Worm (Caenorhabditis elegans) whole organism, late embryonic: Measurements from ENCODE around the gene gmpr-1.

ENCODE experiments used
- C08G9.2 ChIP-seq: sonication (generic microtip); optimal IDR thresholded peaks from 2 replicates; lab custom pipeline; 2016; ENCODE audit warnings: mild to moderate bottlenecking, missing genetic modification characterization, moderate library complexity, missing compliant biosample characterization
- K09A11.1 ChIP-seq: sonication (generic microtip); optimal IDR thresholded peaks from 2 replicates; lab custom pipeline; 2017; ENCODE audit warnings: antibody characterized with exemption, mild to moderate bottlenecking, missing genetic modification characterization, missing compliant biosample characterization; ENCODE audit not compliant: insufficient read depth
- Y22D7AL.16 ChIP-seq: sonication (generic microtip); optimal IDR thresholded peaks from 2 replicates; lab custom pipeline; 2016; ENCODE audit warnings: missing genetic modification characterization, missing compliant biosample characterization
- ceh-19 ChIP-seq: fragments of 200-800 bp; sonication (Bioruptor generic); optimal IDR thresholded peaks from 2 replicates; lab custom pipeline; 2018; ENCODE audit warnings: mild to moderate bottlenecking, missing genetic modification characterization, missing compliant biosample characterization
- ceh-2 ChIP-seq: sonication (generic microtip); optimal IDR thresholded peaks from 2 replicates; lab custom pipeline; 2016; ENCODE audit warnings: missing genotype, missing genetic modification characterization, missing compliant biosample characterization
- ceh-24 ChIP-seq: sonication (generic microtip); optimal IDR thresholded peaks from 2 replicates; lab custom pipeline; 2016; ENCODE audit warnings: mild to moderate bottlenecking, missing genetic modification characterization, missing compliant biosample characterization
- ceh-34 ChIP-seq: sonication (generic microtip); optimal IDR thresholded peaks from 2 replicates; lab custom pipeline; 2016; ENCODE audit warnings: mild to moderate bottlenecking, missing genetic modification characterization, missing compliant biosample characterization
- ceh-48 ChIP-seq: sonication (generic microtip); optimal IDR thresholded peaks from 2 replicates; lab custom pipeline; 2016; ENCODE audit warnings: missing genetic modification characterization, inconsistent platforms, missing compliant biosample characterization
- ceh-9 ChIP-seq: sonication (generic microtip); optimal IDR thresholded peaks from 2 replicates; lab custom pipeline; 2016; ENCODE audit warnings: mild to moderate bottlenecking, missing genetic modification characterization, inconsistent platforms, missing compliant biosample characterization
- che-1 ChIP-seq: sonication (generic microtip); optimal IDR thresholded peaks from 2 replicates; lab custom pipeline; 2016; ENCODE audit warnings: mild to moderate bottlenecking, missing genetic modification characterization, missing compliant biosample characterization
- dmd-4 ChIP-seq: sonication (generic microtip); optimal IDR thresholded peaks from 2 replicates; lab custom pipeline; 2016; ENCODE audit warnings: borderline replicate concordance, missing genetic modification characterization, missing compliant biosample characterization
- fax-1 ChIP-seq: sonication (generic microtip); optimal IDR thresholded peaks from 2 replicates; lab custom pipeline; 2016; ENCODE audit warnings: missing genotype, missing genetic modification characterization, missing compliant biosample characterization
- fkh-10 ChIP-seq: fragments of 150-350 bp; optimal IDR thresholded peaks from 2 replicates; lab custom pipeline; 2014; ENCODE audit warnings: missing biosample characterization, missing genetic modification reagents, missing genetic modification characterization
- fkh-6 ChIP-seq: sonication (generic microtip); optimal IDR thresholded peaks from 2 replicates; lab custom pipeline; 2016; ENCODE audit warnings: missing genetic modification characterization, missing compliant biosample characterization
- hlh-30 ChIP-seq: sonication (generic microtip); optimal IDR thresholded peaks from 2 replicates; lab custom pipeline; 2017; ENCODE audit warnings: antibody characterized with exemption, missing genetic modification characterization, missing compliant biosample characterization; ENCODE audit not compliant: insufficient read depth
- lin-11 ChIP-seq: fragments of 200-800 bp; sonication (Bioruptor generic); optimal IDR thresholded peaks from 2 replicates; lab custom pipeline; 2018; ENCODE audit warnings: mild to moderate bottlenecking, missing genetic modification characterization, missing compliant biosample characterization
- madf-2 ChIP-seq: sonication (generic microtip); optimal IDR thresholded peaks from 2 replicates; lab custom pipeline; 2017; ENCODE audit warnings: missing genetic modification characterization, missing compliant biosample characterization
- nhr-232 ChIP-seq: sonication (generic microtip); optimal IDR thresholded peaks from 2 replicates; lab custom pipeline; 2016; ENCODE audit warnings: missing genetic modification characterization, missing compliant biosample characterization
- odd-2 ChIP-seq: sonication (generic microtip); optimal IDR thresholded peaks from 2 replicates; lab custom pipeline; 2017; ENCODE audit warnings: antibody characterized with exemption, mild to moderate bottlenecking, missing genetic modification characterization, missing compliant biosample characterization
- pag-3 ChIP-seq: sonication (generic microtip); optimal IDR thresholded peaks from 2 replicates; lab custom pipeline; 2016; ENCODE audit warnings: missing compliant biosample characterization, missing genetic modification characterization, borderline replicate concordance
- pat-9 ChIP-seq: fragments of 200-800 bp; sonication (Bioruptor generic); optimal IDR thresholded peaks from 2 replicates; lab custom pipeline; 2018; ENCODE audit warnings: mild to moderate bottlenecking, missing genetic modification characterization, moderate library complexity, missing compliant biosample characterization
- pros-1 ChIP-seq: fragments of 150-350 bp; optimal IDR thresholded peaks from 2 replicates; lab custom pipeline; 2014; ENCODE audit warnings: missing biosample characterization, missing genetic modification reagents, missing genetic modification characterization
- sox-2 ChIP-seq: fragments of 200-800 bp; sonication (Bioruptor generic); IDR thresholded peaks from 2 replicates; pipeline ENCODE4 v1.3.6; 2022; ENCODE audit warnings: missing genetic modification reagents, missing genetic modification characterization, missing compliant biosample characterization
- sox-4 ChIP-seq: sonication (generic microtip); optimal IDR thresholded peaks from 2 replicates; lab custom pipeline; 2017; ENCODE audit warnings: mild to moderate bottlenecking, missing genetic modification characterization, inconsistent platforms, missing compliant biosample characterization
- syd-9 ChIP-seq: sonication (generic microtip); optimal IDR thresholded peaks from 2 replicates; lab custom pipeline; 2016; ENCODE audit warnings: mild to moderate bottlenecking, missing genetic modification characterization, moderate library complexity, missing compliant biosample characterization
- tbx-7 ChIP-seq: sonication (generic microtip); optimal IDR thresholded peaks from 2 replicates; lab custom pipeline; 2016; ENCODE audit warnings: missing genotype, missing genetic modification characterization, missing compliant biosample characterization
- ttx-3 ChIP-seq: sonication (generic microtip); optimal IDR thresholded peaks from 2 replicates; lab custom pipeline; 2016; ENCODE audit warnings: missing genetic modification reagents, missing genetic modification characterization, missing compliant biosample characterization
- unc-3 ChIP-seq, 2 experiments: fragments of 200-800 bp in 1 of 2; sonication (Bioruptor generic) in 1 of 2; sonication (generic microtip) in 1 of 2; conservative IDR thresholded peaks in 1 of 2; optimal IDR thresholded peaks in 1 of 2; 2 replicates each; pipeline versions ENCODE4 v1.3.6 to Lab custom; 2016 to 2022; ENCODE audit warnings: missing compliant biosample characterization in 2 of 2, missing genetic modification characterization in 2 of 2, missing genetic modification reagents in 1 of 2
- unc-42 ChIP-seq: sonication (generic microtip); optimal IDR thresholded peaks from 2 replicates; lab custom pipeline; 2016; ENCODE audit warnings: missing genotype, missing genetic modification characterization, missing compliant biosample characterization
- ztf-16 ChIP-seq: sonication (generic microtip); optimal IDR thresholded peaks from 2 replicates; lab custom pipeline; 2017; ENCODE audit warnings: missing genetic modification characterization, missing compliant biosample characterization

gmpr-1 gene

DNA sequence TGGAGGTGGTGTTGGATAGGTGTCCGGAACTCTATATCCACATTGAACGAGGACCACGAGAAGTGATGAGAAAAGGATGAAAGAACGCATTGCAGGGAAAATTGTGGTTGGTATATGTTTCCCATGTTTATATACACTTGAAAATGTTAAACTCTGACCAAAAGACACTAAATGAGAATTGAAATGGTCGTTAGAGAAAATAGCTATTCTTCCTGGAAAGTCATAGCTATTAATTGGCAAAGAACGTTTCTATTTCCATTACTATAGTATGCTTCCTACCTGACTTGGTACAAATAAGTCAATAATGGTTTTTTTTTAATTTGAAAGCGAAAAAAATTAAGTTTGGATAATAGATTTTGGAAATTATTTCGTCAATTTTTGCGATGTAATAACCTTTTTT is 45.5 kb upstream of the gmpr-1 start, which contains the start of gene Y47D7A.18:
Gene Y47D7A.18 (minus strand): TSS at position 101 of the 400 bp plus-strand sequence.
- TF ChIP-seq dmd-4 (tag; lab: Kevin White, UChicago) (no peak), unc-42 (tag; lab: Kevin White, UChicago) (no peak), ztf-16 (tag; lab: Kevin White, UChicago) (no peak)

DNA sequence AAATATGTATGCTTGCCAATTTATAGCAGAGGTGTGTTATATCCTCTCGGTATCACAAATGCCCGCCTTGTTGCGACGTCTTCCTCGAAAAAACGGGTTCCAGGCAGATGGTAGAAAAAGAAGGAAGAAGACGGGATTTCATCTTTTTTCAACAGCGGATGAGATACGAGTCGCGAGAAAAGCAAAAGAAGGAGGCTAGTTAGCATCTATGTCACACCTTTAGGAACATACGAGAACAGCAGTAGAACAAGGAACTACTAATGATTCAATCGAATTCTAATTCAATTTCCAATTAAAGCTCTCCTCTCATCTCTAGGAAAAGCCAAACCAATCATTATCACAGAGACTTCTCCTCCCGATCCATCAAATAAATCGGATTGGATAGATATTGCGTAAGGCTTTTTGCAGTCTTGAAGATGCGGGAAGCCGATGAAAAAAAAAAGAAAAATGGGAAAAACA is 43.5 kb upstream of the gmpr-1 start, which contains the start of gene grl-5:
Gene grl-5 (minus strand): TSS at position 51 of the 459 bp plus-strand sequence.
- no peak for TF ChIP-seq ceh-19 (GFP tag; lab: Kevin White, UChicago)
- no peak for TF ChIP-seq K09A11.1 (tag; lab: Kevin White, UChicago)
- no peak for TF ChIP-seq pros-1
- no peak for TF ChIP-seq unc-3 (GFP tag; conservative IDR thresholded peaks at IDR 0.05; lab: Robert Waterston, UW)
- TF ChIP-seq unc-3 (tag; optimal IDR thresholded peaks at IDR 0.05; lab: Kevin White, UChicago) = no peak
- TF ChIP-seq pag-3 (tag; lab: Kevin White, UChicago) = no peak
- no peak for TF ChIP-seq fkh-6
- no peak for TF ChIP-seq Y22D7AL.16 (tag; lab: Kevin White, UChicago)
- no peak for TF ChIP-seq ttx-3 (tag; lab: Kevin White, UChicago)
- no peak for TF ChIP-seq tbx-7 (tag; lab: Kevin White, UChicago)
- no peak for TF ChIP-seq lin-11 (tag; lab: Kevin White, UChicago)
- no peak for TF ChIP-seq ceh-48
- TF ChIP-seq C08G9.2 (tag; lab: Kevin White, UChicago) = no peak
- TF ChIP-seq syd-9 (tag; lab: Kevin White, UChicago) = no peak

- TF ChIP-seq ztf-16 (tag; lab: Kevin White, UChicago) = no peak
- TF ChIP-seq unc-3 (GFP tag; conservative IDR thresholded peaks at IDR 0.05; lab: Robert Waterston, UW) = no peak
- no peak for TF ChIP-seq unc-3 (tag; optimal IDR thresholded peaks at IDR 0.05; lab: Kevin White, UChicago)
- TF ChIP-seq ceh-24 (tag; lab: Kevin White, UChicago) = no peak
- TF ChIP-seq ceh-34 (tag; lab: Kevin White, UChicago) = no peak
- TF ChIP-seq pros-1 = no peak
- TF ChIP-seq ceh-9 (tag; lab: Kevin White, UChicago) = no peak
- no peak for TF ChIP-seq fkh-10 (GFP tag; lab: Kevin White, UChicago)
- no peak for TF ChIP-seq ttx-3 (tag; lab: Kevin White, UChicago)
- no peak for TF ChIP-seq sox-2
- no peak for TF ChIP-seq sox-4 (tag; lab: Kevin White, UChicago)
- no peak for TF ChIP-seq dmd-4 (tag; lab: Kevin White, UChicago)
- no peak for TF ChIP-seq ceh-19 (GFP tag; lab: Kevin White, UChicago)
- no peak for TF ChIP-seq fax-1 (tag; lab: Kevin White, UChicago)
- TF ChIP-seq madf-2 (tag; lab: Kevin White, UChicago) = no peak
- TF ChIP-seq ceh-2 (tag; lab: Kevin White, UChicago) = no peak
- TF ChIP-seq odd-2 (tag; lab: Kevin White, UChicago) = no peak
- no peak for TF ChIP-seq unc-42 (tag; lab: Kevin White, UChicago)
- TF ChIP-seq nhr-232 (tag; lab: Kevin White, UChicago) = no peak
Observed at ce11 chrV:4411714-4412113, 40.5 kb upstream of the gmpr-1 start, which contains the start of gene Y47D7A.17. Y47D7A.17 (minus strand) TSS chrV:4411814.

- TF ChIP-seq che-1 (no peak), fkh-10 (GFP tag; lab: Kevin White, UChicago) (no peak)
- TF ChIP-seq, all 69 proteins: peak for 0
Observed at ce11 chrV:4410643-4411042, 39.5 kb upstream of the gmpr-1 start, which contains the start of gene Y47D7A.3. Y47D7A.3 (plus strand) TSS chrV:4410943.

DNA sequence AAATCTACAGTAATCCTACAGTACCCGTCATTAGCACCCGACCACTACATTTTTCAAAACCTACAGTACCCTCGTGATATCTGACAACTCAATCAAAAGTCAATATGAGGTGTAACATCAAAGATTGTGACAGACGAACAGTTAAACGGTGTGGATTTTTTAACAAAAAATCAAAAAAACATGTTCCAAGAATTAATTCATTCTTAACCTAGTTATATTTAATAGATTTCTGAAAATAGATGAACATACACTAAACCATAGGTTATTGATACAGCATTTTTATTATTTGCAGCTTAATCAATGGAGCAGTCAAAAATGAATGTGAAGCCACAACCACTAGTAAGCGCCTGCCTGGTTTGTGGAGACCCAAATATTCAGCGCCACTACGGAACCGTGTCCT is 36.3 kb upstream of the gmpr-1 start, which contains the start of gene nhr-118:
Gene nhr-118 (plus strand): TSS at position 301 of the 400 bp plus-strand sequence.
- no peak for TF ChIP-seq pat-9 (tag; lab: Kevin White, UChicago)
- no peak for TF ChIP-seq ttx-3 (tag; lab: Kevin White, UChicago)
- TF ChIP-seq hlh-30 (tag; lab: Kevin White, UChicago) = no peak
